Worm (Caenorhabditis elegans) whole organism, L4/young adult: ENCODE data around the gene Y47D7A.13.

Experiments used
- W03F9.2 ChIP-seq: fragments of 150-350 bp; optimal IDR thresholded peaks from 2 replicates; lab custom pipeline; 2014; ENCODE audit warnings: missing biosample characterization, missing genetic modification characterization
- dao-5 ChIP-seq: sonication (generic microtip); optimal IDR thresholded peaks from 2 replicates; lab custom pipeline; 2016; ENCODE audit warnings: missing genotype, missing genetic modification characterization, moderate library complexity, missing compliant biosample characterization
- him-1 ChIP-seq: sonication (generic microtip); optimal IDR thresholded peaks from 2 replicates; lab custom pipeline; 2016; ENCODE audit warnings: missing genotype, missing genetic modification reagents, missing genetic modification characterization, missing compliant biosample characterization

The Y47D7A.13 gene

DNA sequence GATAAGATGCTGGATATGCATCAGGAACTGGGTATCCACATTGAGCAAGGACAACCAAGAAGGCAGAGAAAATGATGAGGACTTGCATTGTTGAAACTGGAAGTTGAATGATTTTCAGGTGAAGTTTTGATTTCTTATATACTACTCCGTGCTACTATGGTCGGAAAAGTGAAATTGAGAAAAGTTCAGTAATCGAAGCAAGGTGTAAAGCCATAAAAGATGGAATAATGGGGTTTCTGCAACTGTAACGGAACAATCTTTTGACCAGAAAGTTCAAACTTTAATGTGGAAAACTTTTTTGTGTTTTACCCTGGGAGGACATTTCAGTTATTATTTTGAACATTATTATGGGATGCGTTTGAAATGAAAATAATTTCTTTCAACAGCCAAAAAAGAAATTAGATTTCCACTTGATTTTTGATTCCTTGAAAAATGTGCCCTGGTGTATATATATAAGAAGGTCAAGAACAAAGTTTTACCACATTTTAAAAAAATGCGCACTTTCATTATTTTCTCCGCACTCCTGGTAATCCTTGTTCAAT lies 11.8 kb downstream of the Y47D7A.13 start, which contains the start of the genes Y47D7A.9 and Y47D7A.19:
Gene Y47D7A.9 (minus strand): TSS at position 101 of the 542 bp plus-strand sequence.
Gene Y47D7A.19 (plus strand): TSS at position 492 of the 542 bp plus-strand sequence.
- TF ChIP-seq W03F9.2 (tag; lab: Kevin White, UChicago) (no peak), dao-5 (tag; lab: Kevin White, UChicago) (no peak), him-1 (tag; lab: Kevin White, UChicago) (no peak)

DNA sequence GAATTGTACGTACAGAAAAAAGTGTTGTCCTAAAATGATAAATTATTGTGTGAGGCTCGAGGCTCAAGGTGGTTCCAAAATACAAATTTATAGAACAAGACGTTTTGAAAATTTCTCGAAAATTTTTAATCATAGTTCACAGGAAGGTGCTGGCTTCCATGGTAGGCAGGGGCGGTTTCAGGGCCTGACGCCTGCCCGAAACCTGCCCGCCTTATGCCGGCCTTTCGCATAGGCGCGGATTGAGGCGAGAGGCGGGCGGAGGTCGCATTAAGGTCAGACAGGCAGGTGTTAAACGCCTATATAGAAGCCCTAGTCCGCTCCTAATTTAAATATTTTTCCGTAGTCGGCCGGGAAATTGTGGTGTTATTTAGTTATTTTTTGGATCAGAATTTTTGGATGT lies 12.6 kb downstream of the Y47D7A.13 start:
- TF ChIP-seq W03F9.2 (tag; lab: Kevin White, UChicago), result no peak
- no peak for TF ChIP-seq him-1 (tag; lab: Kevin White, UChicago)
- TF ChIP-seq dao-5 (tag; lab: Kevin White, UChicago), result no peak

DNA sequence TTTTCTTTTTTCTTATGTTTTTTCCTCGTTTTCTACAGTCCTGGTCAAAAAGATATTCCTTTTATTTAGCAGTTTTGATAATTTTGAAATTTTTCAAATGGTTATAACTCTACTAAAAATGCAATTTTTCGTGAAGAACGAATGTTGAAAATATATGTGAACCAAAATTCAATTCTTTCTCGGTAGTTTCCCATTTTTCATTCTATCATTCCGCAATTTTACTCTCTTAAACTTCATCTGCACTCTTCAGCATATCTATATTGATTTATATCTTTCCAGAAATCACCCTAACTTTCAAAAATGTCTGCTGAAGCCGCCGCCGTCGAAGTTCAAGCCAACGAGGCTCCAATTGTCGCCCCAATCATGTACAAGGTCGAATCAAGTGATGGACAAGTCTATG lies 13.6 kb downstream of the Y47D7A.13 start, which contains the start of gene skr-7:
Gene skr-7 (plus strand): TSS at position 301 of the 400 bp plus-strand sequence.
- TF ChIP-seq W03F9.2 (tag; lab: Kevin White, UChicago) (no peak), him-1 (tag; lab: Kevin White, UChicago) (no peak), dao-5 (tag; lab: Kevin White, UChicago) (no peak)

DNA sequence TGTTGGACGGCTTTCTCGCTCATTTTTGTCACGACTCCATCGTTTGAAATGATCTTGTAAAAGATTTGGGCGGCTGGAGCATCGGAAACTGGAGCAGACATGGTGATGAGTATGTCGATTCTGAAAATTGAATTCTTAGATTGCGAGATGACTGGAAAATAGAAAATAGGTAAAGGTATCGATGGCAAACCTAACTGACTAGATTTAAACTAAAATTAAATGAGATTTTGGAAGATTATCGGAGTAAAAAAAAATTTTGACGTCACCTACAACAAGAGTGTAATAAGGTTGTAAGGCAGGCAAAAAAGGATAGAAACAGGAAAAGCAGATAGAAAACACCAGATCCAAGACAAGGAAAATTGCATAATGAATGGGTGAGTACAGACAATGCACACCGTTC lies 14.3 kb downstream of the Y47D7A.13 start, which contains the start of gene skr-14:
Gene skr-14 (minus strand): TSS at position 101 of the 400 bp plus-strand sequence.
- TF ChIP-seq dao-5 (tag; lab: Kevin White, UChicago), result no peak
- TF ChIP-seq him-1 (tag; lab: Kevin White, UChicago), result no peak
- no peak for TF ChIP-seq W03F9.2 (tag; lab: Kevin White, UChicago)

DNA sequence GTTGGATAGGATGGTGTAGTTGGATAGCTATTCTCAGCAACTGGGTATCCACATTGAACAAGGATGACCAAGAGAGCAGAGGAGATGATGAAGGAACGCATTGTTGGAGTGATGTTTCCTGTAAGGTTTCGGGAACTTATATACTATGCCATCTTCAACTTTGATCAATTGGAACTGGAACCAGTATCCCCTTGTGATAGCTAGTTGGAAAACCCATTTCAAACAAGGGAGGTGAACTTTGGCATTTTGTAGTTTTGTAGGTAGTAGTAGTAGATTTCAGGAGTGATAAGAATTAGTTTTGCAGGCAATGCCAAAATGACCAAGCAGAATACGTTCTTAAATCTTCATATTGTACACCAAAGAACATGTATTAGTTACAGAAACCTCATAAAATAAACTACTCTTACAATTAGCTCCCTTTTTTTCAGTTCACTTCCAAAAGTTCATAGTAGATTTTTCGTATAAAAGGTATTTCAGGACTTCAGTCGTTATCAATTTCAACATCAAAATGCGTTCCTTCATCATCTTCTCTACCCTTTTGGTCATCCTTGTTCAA lies 15.9 kb downstream of the Y47D7A.13 start, which contains the start of the genes Y47D7A.7 and Y47D7A.2:
Gene Y47D7A.7 (minus strand): TSS at position 101 of the 556 bp plus-strand sequence.
Gene Y47D7A.2 (plus strand): TSS at position 506 of the 556 bp plus-strand sequence.
- TF ChIP-seq him-1 (tag; lab: Kevin White, UChicago) (no peak), W03F9.2 (tag; lab: Kevin White, UChicago) (no peak), dao-5 (tag; lab: Kevin White, UChicago) (no peak)

DNA sequence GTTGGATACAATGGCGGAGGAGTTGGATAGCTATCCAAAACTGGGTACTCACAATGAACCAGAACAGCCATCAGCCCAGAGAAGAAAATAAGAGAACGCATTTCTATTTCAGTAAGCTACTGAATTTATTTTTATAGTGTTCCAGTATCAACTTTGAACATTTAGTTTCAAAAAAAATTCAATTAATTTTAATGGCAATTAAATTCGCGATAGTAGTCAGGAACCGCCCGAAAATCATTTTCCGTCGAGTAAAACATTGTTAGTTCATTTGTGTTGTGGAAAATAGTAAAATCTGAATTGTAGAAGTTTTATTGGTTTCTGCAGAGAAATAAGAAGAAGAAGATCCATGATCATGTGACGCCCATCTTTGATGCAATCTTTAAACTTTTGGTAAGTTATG lies 17.6 kb downstream of the Y47D7A.13 start, which contains the start of gene Y47D7A.6:
Gene Y47D7A.6 (minus strand): TSS at position 101 of the 400 bp plus-strand sequence.
- no peak for TF ChIP-seq dao-5 (tag; lab: Kevin White, UChicago)
- TF ChIP-seq W03F9.2 (tag; lab: Kevin White, UChicago), result no peak
- TF ChIP-seq him-1 (tag; lab: Kevin White, UChicago), result no peak

DNA sequence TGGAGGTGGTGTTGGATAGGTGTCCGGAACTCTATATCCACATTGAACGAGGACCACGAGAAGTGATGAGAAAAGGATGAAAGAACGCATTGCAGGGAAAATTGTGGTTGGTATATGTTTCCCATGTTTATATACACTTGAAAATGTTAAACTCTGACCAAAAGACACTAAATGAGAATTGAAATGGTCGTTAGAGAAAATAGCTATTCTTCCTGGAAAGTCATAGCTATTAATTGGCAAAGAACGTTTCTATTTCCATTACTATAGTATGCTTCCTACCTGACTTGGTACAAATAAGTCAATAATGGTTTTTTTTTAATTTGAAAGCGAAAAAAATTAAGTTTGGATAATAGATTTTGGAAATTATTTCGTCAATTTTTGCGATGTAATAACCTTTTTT lies 19.0 kb downstream of the Y47D7A.13 start, which contains the start of gene Y47D7A.18:
Gene Y47D7A.18 (minus strand): TSS at position 101 of the 400 bp plus-strand sequence.
- TF ChIP-seq dao-5 (tag; lab: Kevin White, UChicago), result no peak
- TF ChIP-seq W03F9.2 (tag; lab: Kevin White, UChicago), result no peak
- TF ChIP-seq him-1 (tag; lab: Kevin White, UChicago), result no peak

DNA sequence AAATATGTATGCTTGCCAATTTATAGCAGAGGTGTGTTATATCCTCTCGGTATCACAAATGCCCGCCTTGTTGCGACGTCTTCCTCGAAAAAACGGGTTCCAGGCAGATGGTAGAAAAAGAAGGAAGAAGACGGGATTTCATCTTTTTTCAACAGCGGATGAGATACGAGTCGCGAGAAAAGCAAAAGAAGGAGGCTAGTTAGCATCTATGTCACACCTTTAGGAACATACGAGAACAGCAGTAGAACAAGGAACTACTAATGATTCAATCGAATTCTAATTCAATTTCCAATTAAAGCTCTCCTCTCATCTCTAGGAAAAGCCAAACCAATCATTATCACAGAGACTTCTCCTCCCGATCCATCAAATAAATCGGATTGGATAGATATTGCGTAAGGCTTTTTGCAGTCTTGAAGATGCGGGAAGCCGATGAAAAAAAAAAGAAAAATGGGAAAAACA lies 21.1 kb downstream of the Y47D7A.13 start, which contains the start of gene grl-5:
Gene grl-5 (minus strand): TSS at position 51 of the 459 bp plus-strand sequence.
- TF ChIP-seq W03F9.2 (tag; lab: Kevin White, UChicago) (no peak), dao-5 (tag; lab: Kevin White, UChicago) (no peak), him-1 (tag; lab: Kevin White, UChicago) (no peak)

DNA sequence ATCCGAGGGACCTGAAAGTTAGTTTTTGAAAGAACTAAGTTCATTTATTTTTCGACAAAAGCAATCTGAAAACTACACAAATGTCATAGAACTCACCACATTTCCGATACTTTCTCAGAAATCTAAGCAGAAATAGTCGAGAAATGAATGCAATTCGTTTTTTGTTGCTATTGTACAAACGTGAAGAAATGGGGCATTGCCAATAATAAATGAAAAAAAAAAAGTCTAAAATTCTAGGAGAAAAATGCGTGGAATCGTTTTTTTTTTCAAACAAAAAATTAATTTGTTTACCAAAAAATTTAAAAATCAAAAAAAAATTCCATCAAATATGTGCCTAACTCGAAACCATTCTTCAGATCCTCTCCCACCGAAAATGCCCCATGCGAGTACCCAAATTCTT lies 24.0 kb downstream of the Y47D7A.13 start, which contains the start of gene Y47D7A.17:
Gene Y47D7A.17 (minus strand): TSS at position 101 of the 400 bp plus-strand sequence.
- TF ChIP-seq W03F9.2 (tag; lab: Kevin White, UChicago), result no peak
- no peak for TF ChIP-seq him-1 (tag; lab: Kevin White, UChicago)
- no peak for TF ChIP-seq dao-5 (tag; lab: Kevin White, UChicago)

DNA sequence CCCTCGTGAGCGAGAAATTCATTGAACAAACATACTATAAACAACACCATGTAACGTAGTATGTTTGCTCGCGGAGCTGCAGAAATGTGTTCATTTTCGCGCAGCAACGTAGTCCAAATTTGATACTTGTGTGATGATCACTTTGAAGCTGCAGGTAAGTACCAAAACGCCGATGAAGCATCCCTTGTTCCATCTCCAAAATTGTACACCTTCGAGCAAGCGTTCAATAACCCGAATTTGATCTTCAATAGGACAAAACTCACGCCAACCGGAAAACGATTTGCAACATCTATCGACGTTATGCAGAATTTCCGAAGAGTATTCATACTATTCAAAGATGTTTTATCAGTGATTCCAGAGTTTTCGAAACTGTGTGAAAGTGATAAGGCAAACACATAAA lies 25.1 kb downstream of the Y47D7A.13 start, which contains the start of gene Y47D7A.3:
Gene Y47D7A.3 (plus strand): TSS at position 301 of the 400 bp plus-strand sequence.
- TF ChIP-seq W03F9.2 (tag; lab: Kevin White, UChicago) (no peak), him-1 (tag; lab: Kevin White, UChicago) (no peak), dao-5 (tag; lab: Kevin White, UChicago) (no peak)

DNA sequence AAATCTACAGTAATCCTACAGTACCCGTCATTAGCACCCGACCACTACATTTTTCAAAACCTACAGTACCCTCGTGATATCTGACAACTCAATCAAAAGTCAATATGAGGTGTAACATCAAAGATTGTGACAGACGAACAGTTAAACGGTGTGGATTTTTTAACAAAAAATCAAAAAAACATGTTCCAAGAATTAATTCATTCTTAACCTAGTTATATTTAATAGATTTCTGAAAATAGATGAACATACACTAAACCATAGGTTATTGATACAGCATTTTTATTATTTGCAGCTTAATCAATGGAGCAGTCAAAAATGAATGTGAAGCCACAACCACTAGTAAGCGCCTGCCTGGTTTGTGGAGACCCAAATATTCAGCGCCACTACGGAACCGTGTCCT lies 28.2 kb downstream of the Y47D7A.13 start, which contains the start of gene nhr-118:
Gene nhr-118 (plus strand): TSS at position 301 of the 400 bp plus-strand sequence.
- TF ChIP-seq W03F9.2 (tag; lab: Kevin White, UChicago) (no peak), dao-5 (tag; lab: Kevin White, UChicago) (no peak), him-1 (tag; lab: Kevin White, UChicago) (no peak)

DNA sequence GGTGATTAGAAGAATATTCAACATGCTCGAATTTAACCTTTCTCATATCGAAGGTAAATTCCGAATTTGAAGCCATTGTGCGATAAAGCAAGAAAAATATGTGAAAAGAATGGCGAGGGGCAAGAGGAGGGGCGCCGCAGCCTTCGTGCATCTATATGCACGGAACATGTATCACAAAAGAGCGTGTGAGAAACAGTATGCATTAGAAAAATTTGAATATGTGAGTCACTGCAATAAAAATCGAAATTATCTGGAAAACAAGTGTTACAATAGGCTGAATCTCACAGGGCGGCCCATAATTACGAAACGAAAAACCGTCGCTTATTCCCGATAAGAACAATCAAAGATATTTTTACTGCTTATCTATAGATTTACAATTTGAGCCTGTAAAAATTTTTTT lies 33.9 kb downstream of the Y47D7A.13 start, which contains the start of gene F13A2.5:
Gene F13A2.5 (minus strand): TSS at position 101 of the 400 bp plus-strand sequence.
- no peak for TF ChIP-seq him-1 (tag; lab: Kevin White, UChicago)
- TF ChIP-seq dao-5 (tag; lab: Kevin White, UChicago), result no peak
- no peak for TF ChIP-seq W03F9.2 (tag; lab: Kevin White, UChicago)

DNA sequence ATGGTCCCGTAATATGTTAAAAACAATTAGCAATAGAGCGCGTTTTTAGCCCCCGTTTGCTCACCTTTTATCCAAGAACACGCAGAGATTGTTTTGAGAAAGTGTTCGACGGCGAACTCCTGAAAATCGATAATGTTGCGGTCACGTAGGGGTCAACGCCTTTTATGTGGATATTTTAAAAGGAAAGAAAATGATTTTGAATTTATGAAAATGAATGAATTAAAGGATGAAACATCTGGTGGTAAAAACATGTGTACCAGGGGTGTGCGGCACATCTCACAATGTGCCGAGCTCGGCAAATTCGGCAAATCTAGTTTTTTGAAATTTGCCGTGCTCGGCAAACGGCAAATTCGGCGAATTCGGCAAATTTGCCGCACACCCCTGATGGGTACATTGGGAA lies 35.6 kb downstream of the Y47D7A.13 start, which contains the start of gene F13A2.4:
Gene F13A2.4 (minus strand): TSS at position 101 of the 400 bp plus-strand sequence.
- TF ChIP-seq dao-5 (tag; lab: Kevin White, UChicago) (no peak), him-1 (tag; lab: Kevin White, UChicago) (no peak), W03F9.2 (tag; lab: Kevin White, UChicago) (no peak)
